Worm (Caenorhabditis elegans) whole organism, L4 larva: Measurements from ENCODE around the gene C54E4.12.

Experiments
- R02D3.7 ChIP-seq: fragments of 150-350 bp; sonication (generic microtip); optimal IDR thresholded peaks from 3 replicates; lab custom pipeline; 2014; ENCODE audit warnings: missing biosample characterization, missing genetic modification characterization
- daf-12 ChIP-seq: fragments of 150-350 bp; optimal IDR thresholded peaks from 2 replicates; lab custom pipeline; 2014; ENCODE audit warnings: missing biosample characterization, missing genetic modification reagents, missing genetic modification characterization
- dmd-9 ChIP-seq: fragments of 200-800 bp; sonication (Bioruptor generic); IDR thresholded peaks from 2 replicates; pipeline ENCODE4 v1.3.6; 2022; ENCODE audit warnings: missing genetic modification reagents, missing genetic modification characterization, missing compliant biosample characterization
- nhr-11 ChIP-seq: fragments of 150-350 bp; optimal IDR thresholded peaks from 2 replicates; lab custom pipeline; 2014; ENCODE audit warnings: missing biosample characterization, missing genetic modification characterization
- nhr-237 ChIP-seq: sonication (generic microtip); optimal IDR thresholded peaks from 2 replicates; lab custom pipeline; 2017; ENCODE audit warnings: missing biosample characterization, missing genetic modification characterization
- unc-39 ChIP-seq: sonication (generic microtip); optimal IDR thresholded peaks from 2 replicates; lab custom pipeline; 2017; ENCODE audit warnings: missing biosample characterization, missing genetic modification characterization

- no peak for TF ChIP-seq dmd-9 (GFP tag; lab: Robert Waterston, UW)
- no peak for TF ChIP-seq unc-39 (tag; lab: Kevin White, UChicago)
- TF ChIP-seq R02D3.7 (tag; lab: Kevin White, UChicago), result no peak
- no peak for TF ChIP-seq nhr-11
- no peak for TF ChIP-seq nhr-237
- TF ChIP-seq daf-12 (tag; lab: Kevin White, UChicago), result no peak
Observed at ce11 chrIV:2142320-2142719, 1.9 kb upstream of the C54E4.12 start.
